Fruit fly (Drosophila melanogaster) whole organism, wandering third instar larva: ENCODE results near the gene Prx1.
A peak's percentile ranks its signal among the peaks of the same experiment; 100 is the strongest.

Experiments
- Abd-B ChIP-seq: fragments of >200 bp; optimal IDR thresholded peaks from 2 replicates; lab custom pipeline; 2017; ENCODE audit warnings: missing biosample characterization, missing genetic modification characterization
- CG32264 ChIP-seq: fragments of 200-800 bp; sonication (Bioruptor generic); optimal IDR thresholded peaks from 2 replicates; lab custom pipeline; 2016; ENCODE audit warnings: missing biosample characterization, missing genetic modification characterization
- CG9705 ChIP-seq: fragments of 200-800 bp; sonication (Bioruptor generic); optimal IDR thresholded peaks from 2 replicates; lab custom pipeline; 2018; ENCODE audit warnings: missing biosample characterization, mild to moderate bottlenecking, missing genetic modification characterization
- CrebA ChIP-seq: fragments of 200-800 bp; sonication (Bioruptor generic); optimal IDR thresholded peaks from 2 replicates; lab custom pipeline; 2016; ENCODE audit warnings: missing biosample characterization, mild to moderate bottlenecking, missing genetic modification characterization, borderline replicate concordance
- Dfd ChIP-seq: fragments of >200 bp; optimal IDR thresholded peaks from 2 replicates; lab custom pipeline; 2017; ENCODE audit warnings: missing biosample characterization, missing genetic modification characterization
- Dif ChIP-seq: fragments of 200-275, 200-300 bp; sonication (Bioruptor generic); optimal IDR thresholded peaks from 2 replicates; lab custom pipeline; 2018; ENCODE audit warnings: missing biosample characterization, missing genetic modification characterization; ENCODE audit not compliant: partially characterized antibody
- GATAd ChIP-seq: sonication (Bioruptor generic); optimal IDR thresholded peaks from 2 replicates; lab custom pipeline; 2016; ENCODE audit warnings: missing biosample characterization, missing genetic modification characterization
- HLH106 ChIP-seq: fragments of 200-800 bp; optimal IDR thresholded peaks from 3 replicates; lab custom pipeline; 2019; ENCODE audit warnings: missing biosample characterization, mild to moderate bottlenecking, missing genetic modification characterization, moderate library complexity
- Hnf4 ChIP-seq: fragments of 200-800 bp; sonication (Bioruptor generic); optimal IDR thresholded peaks from 2 replicates; lab custom pipeline; 2016; ENCODE audit warnings: missing biosample characterization, mild to moderate bottlenecking, missing genetic modification characterization
- Hr78 ChIP-seq: fragments of >200 bp; optimal IDR thresholded peaks from 2 replicates; lab custom pipeline; 2017; ENCODE audit warnings: missing biosample characterization, missing genetic modification characterization
- Hr83 ChIP-seq: fragments of 200-300 bp; sonication (Bioruptor generic); optimal IDR thresholded peaks from 2 replicates; lab custom pipeline; 2016; ENCODE audit warnings: missing biosample characterization, mild to moderate bottlenecking, missing genetic modification characterization, moderate library complexity; ENCODE audit not compliant: poor library complexity, severe bottlenecking
- Jra ChIP-seq: sonication (Bioruptor generic); optimal IDR thresholded peaks from 2 replicates; lab custom pipeline; 2016; ENCODE audit warnings: missing biosample characterization, missing genetic modification characterization
- Mio ChIP-seq: sonication (Bioruptor generic); optimal IDR thresholded peaks from 2 replicates; lab custom pipeline; 2016; ENCODE audit warnings: missing biosample characterization, missing genetic modification characterization
- Myc ChIP-seq: fragments of >200 bp; optimal IDR thresholded peaks from 2 replicates; lab custom pipeline; 2017
- N ChIP-seq: fragments of >200 bp; optimal IDR thresholded peaks from 2 replicates; lab custom pipeline; 2018; ENCODE audit warnings: missing biosample characterization, missing external identifiers, missing genetic modification characterization
- Rel ChIP-seq, 2 experiments: fragments of 200-800 bp; sonication (Bioruptor generic) in 1 of 2; optimal IDR thresholded peaks; 2 replicates in 1 of 2; 3 replicates in 1 of 2; lab custom pipeline; 2016 to 2019; ENCODE audit warnings: mild to moderate bottlenecking in 2 of 2, missing biosample characterization in 2 of 2, missing genetic modification characterization in 2 of 2, moderate library complexity in 1 of 2
- Sp1 ChIP-seq: fragments of 200-800 bp; sonication (Bioruptor generic); optimal IDR thresholded peaks from 3 replicates; lab custom pipeline; 2019; ENCODE audit warnings: missing biosample characterization, mild to moderate bottlenecking, missing genetic modification characterization, moderate library complexity
- Vsx2 ChIP-seq: fragments of 200-300, 225-300 bp; sonication (Bioruptor generic); optimal IDR thresholded peaks from 2 replicates; lab custom pipeline; 2018; ENCODE audit warnings: missing biosample characterization, missing genetic modification characterization; ENCODE audit not compliant: partially characterized antibody
- br ChIP-seq: fragments of 200-800 bp; sonication (Bioruptor generic); optimal IDR thresholded peaks from 2 replicates; lab custom pipeline; 2016; ENCODE audit warnings: missing biosample characterization, missing genetic modification characterization
- brk ChIP-seq: fragments of 200-800 bp; sonication (Bioruptor generic); optimal IDR thresholded peaks from 2 replicates; lab custom pipeline; 2016; ENCODE audit warnings: missing biosample characterization, mild to moderate bottlenecking, missing genetic modification characterization
- dl ChIP-seq, 2 experiments: fragments of 175-275, 200-275 bp in 1 of 2; fragments of 200-275 bp in 1 of 2; sonication (Bioruptor generic); optimal IDR thresholded peaks; lab custom pipeline; 2018; ENCODE audit warnings: mild to moderate bottlenecking in 2 of 2, missing biosample characterization in 2 of 2, missing genetic modification characterization in 2 of 2, moderate library complexity in 2 of 2; ENCODE audit not compliant: partially characterized antibody in 2 of 2, insufficient read depth in 1 of 2
- dmrt93B ChIP-seq: fragments of 200-800 bp; sonication (Bioruptor generic); optimal IDR thresholded peaks from 2 replicates; lab custom pipeline; 2018; ENCODE audit warnings: missing biosample characterization, mild to moderate bottlenecking, missing genetic modification characterization
- dsf ChIP-seq: sonication (Bioruptor generic); optimal IDR thresholded peaks from 2 replicates; lab custom pipeline; 2016; ENCODE audit warnings: missing biosample characterization, missing genetic modification characterization, borderline replicate concordance
- ey ChIP-seq: fragments of 200-800 bp; sonication (Bioruptor generic); optimal IDR thresholded peaks from 2 replicates; lab custom pipeline; 2016; ENCODE audit warnings: missing biosample characterization, missing genetic modification characterization
- foxo ChIP-seq, 2 experiments: fragments of 200-800 bp; sonication (Bioruptor generic); optimal IDR thresholded peaks; 2 replicates in 1 of 2; 3 replicates in 1 of 2; lab custom pipeline; 2016 to 2017; ENCODE audit warnings: missing biosample characterization in 2 of 2, missing genetic modification characterization in 2 of 2
- fru ChIP-seq: fragments of 200-800 bp; sonication (Bioruptor generic); optimal IDR thresholded peaks from 3 replicates; lab custom pipeline; 2016; ENCODE audit warnings: missing biosample characterization, mild to moderate bottlenecking, missing genetic modification characterization
- h ChIP-seq: fragments of 200-800 bp; sonication (Bioruptor generic); optimal IDR thresholded peaks from 3 replicates; lab custom pipeline; 2016; ENCODE audit warnings: missing biosample characterization, mild to moderate bottlenecking, missing genetic modification characterization
- jim ChIP-seq: fragments of 175-275, 200-325 bp; sonication (Bioruptor generic); optimal IDR thresholded peaks from 2 replicates; lab custom pipeline; 2016; ENCODE audit warnings: missing biosample characterization, mild to moderate bottlenecking, missing genetic modification characterization
- lola ChIP-seq: fragments of >200 bp; optimal IDR thresholded peaks from 2 replicates; lab custom pipeline; 2017; ENCODE audit warnings: missing biosample characterization, missing genetic modification characterization
- pan ChIP-seq: fragments of >200 bp; optimal IDR thresholded peaks from 2 replicates; lab custom pipeline; 2017
- psq ChIP-seq: fragments of 200-800 bp; sonication (Bioruptor generic); optimal IDR thresholded peaks from 3 replicates; lab custom pipeline; 2017; ENCODE audit warnings: missing biosample characterization, mild to moderate bottlenecking, missing genetic modification characterization, moderate library complexity
- rgr ChIP-seq: fragments of 200-800 bp; sonication (Bioruptor generic); optimal IDR thresholded peaks from 3 replicates; lab custom pipeline; 2016; ENCODE audit warnings: missing biosample characterization, mild to moderate bottlenecking, missing genetic modification characterization
- sage ChIP-seq: fragments of 200-800 bp; sonication (Bioruptor generic); optimal IDR thresholded peaks from 2 replicates; lab custom pipeline; 2016; ENCODE audit warnings: missing biosample characterization, mild to moderate bottlenecking, missing genetic modification characterization
- sv ChIP-seq: fragments of 200-800 bp; sonication (Bioruptor generic); optimal IDR thresholded peaks from 3 replicates; lab custom pipeline; 2016; ENCODE audit warnings: missing biosample characterization, missing genetic modification characterization
- tai ChIP-seq: sonication (Bioruptor generic); optimal IDR thresholded peaks from 2 replicates; lab custom pipeline; 2016; ENCODE audit warnings: missing biosample characterization, missing genetic modification characterization
- usp ChIP-seq: fragments of >200 bp; optimal IDR thresholded peaks from 2 replicates; lab custom pipeline; 2017; ENCODE audit warnings: missing biosample characterization, missing genetic modification characterization
- woc ChIP-seq: sonication (Bioruptor generic); optimal IDR thresholded peaks from 2 replicates; lab custom pipeline; 2016; ENCODE audit warnings: missing biosample characterization, mild to moderate bottlenecking, missing genetic modification characterization

The Prx1 gene

DNA sequence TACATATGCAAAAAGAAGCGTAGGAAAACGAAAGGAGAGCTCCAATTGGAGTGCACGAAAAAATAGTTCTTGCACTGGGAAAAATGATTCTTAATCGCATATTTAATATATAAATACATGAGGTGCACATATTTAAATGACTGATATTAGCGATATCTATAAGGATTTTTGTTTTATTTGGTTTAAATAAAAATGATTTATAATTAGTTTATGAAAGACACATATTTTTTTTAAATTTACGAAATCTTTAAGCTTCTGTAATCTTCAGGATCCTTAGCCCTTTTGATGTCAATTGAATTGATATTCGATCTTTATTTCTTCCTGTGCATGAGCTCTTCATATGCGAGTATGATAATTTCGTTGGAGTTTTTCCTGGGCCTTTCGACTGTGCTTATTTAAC is 19.9 kb upstream of the Prx1 start:
- TF ChIP-seq Mio (GFP tag; lab: Kevin White, UChicago), result no peak
- TF ChIP-seq Hnf4 (GFP tag; lab: Kevin White, UChicago), result no peak
- TF ChIP-seq GATAd (GFP tag; lab: Kevin White, UChicago), result no peak
- TF ChIP-seq Hr78 (GFP tag; lab: Kevin White, UChicago), result no peak
- TF ChIP-seq h, result no peak
- no peak for TF ChIP-seq br
- TF ChIP-seq Vsx2 (GFP tag; lab: Kevin White, UChicago), result no peak
- no peak for TF ChIP-seq Dfd (GFP tag; lab: Kevin White, UChicago)
- no peak for TF ChIP-seq pan (lab: Kevin White, UChicago)
- no peak for TF ChIP-seq Jra (GFP tag; lab: Kevin White, UChicago)
- TF ChIP-seq psq, result no peak
- TF ChIP-seq CrebA (GFP tag; lab: Kevin White, UChicago), result no peak
- no peak for TF ChIP-seq brk (GFP tag; lab: Kevin White, UChicago)
- no peak for TF ChIP-seq Abd-B
- TF ChIP-seq fru, result no peak
- TF ChIP-seq tai, result no peak
- TF ChIP-seq CG32264 (GFP tag; lab: Kevin White, UChicago), result no peak

DNA sequence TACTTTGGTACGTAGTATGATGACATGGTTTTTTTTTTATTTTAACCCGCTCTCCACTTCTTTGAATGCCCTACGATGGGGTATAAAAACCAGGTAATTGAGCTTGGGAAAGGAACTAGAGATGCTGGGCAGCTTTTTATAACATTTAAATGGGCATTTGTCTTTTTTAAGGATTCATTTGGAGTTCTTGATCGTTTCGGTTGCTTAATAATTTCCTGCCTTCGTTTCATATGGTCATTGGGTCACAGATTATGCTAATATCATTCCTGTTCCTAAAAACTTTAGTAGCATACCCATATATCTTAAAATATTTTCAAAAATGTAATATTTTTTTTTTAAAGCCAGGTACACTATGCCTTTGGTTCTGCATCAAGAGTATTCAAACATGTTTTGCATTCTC is 18.9 kb upstream of the Prx1 start:
- TF ChIP-seq Dfd (GFP tag; lab: Kevin White, UChicago), result no peak
- TF ChIP-seq rgr (GFP tag; lab: Kevin White, UChicago), result peak; percentile 20
- no peak for TF ChIP-seq CrebA (GFP tag; lab: Kevin White, UChicago)
- TF ChIP-seq dmrt93B (GFP tag; lab: Kevin White, UChicago), result peak; percentile 43
- peak in 1 of 2 experiments; percentile 69 for TF ChIP-seq foxo (GFP tag; optimal IDR thresholded peaks at IDR 0.05; lab: Kevin White, UChicago)
- TF ChIP-seq Abd-B, result no peak
- TF ChIP-seq woc (GFP tag; lab: Kevin White, UChicago), result no peak
- TF ChIP-seq brk (GFP tag; lab: Kevin White, UChicago), result no peak
- TF ChIP-seq jim (GFP tag; lab: Kevin White, UChicago), result no peak
- no peak for TF ChIP-seq Hr83 (GFP tag; lab: Kevin White, UChicago)
- TF ChIP-seq Rel (GFP tag; optimal IDR thresholded peaks at IDR 0.05; lab: Kevin White, UChicago), result no peak
- no peak for TF ChIP-seq Rel (tag; optimal IDR thresholded peaks at IDR 0.05; lab: Kevin White, UChicago)
- peak; percentile 38 for TF ChIP-seq ey
- no peak for TF ChIP-seq CG9705 (GFP tag; lab: Kevin White, UChicago)
- TF ChIP-seq Myc (lab: Kevin White, UChicago), result no peak
- TF ChIP-seq Hr78 (GFP tag; lab: Kevin White, UChicago), result no peak
- TF ChIP-seq Vsx2 (GFP tag; lab: Kevin White, UChicago), result no peak
- no peak for TF ChIP-seq dsf (GFP tag; lab: Kevin White, UChicago)
- TF ChIP-seq Hnf4 (GFP tag; lab: Kevin White, UChicago), result peak; percentile 27
- peak; percentile 23 for TF ChIP-seq HLH106 (tag; lab: Kevin White, UChicago)
- no peak for TF ChIP-seq Dif
- peak; percentile 31 for TF ChIP-seq br
- TF ChIP-seq sage (GFP tag; lab: Kevin White, UChicago), result no peak
- no peak for TF ChIP-seq dl (GFP tag; optimal IDR thresholded peaks at IDR 0.05; lab: Kevin White, UChicago; ENCODE audit: insufficient read depth in 1 of 2, partially characterized antibody in 2 of 2)
- peak; percentile 25 for TF ChIP-seq h
- peak; percentile 3 for TF ChIP-seq tai
- TF ChIP-seq N (GFP tag; lab: Kevin White, UChicago), result no peak
- TF ChIP-seq usp (GFP tag; lab: Kevin White, UChicago), result no peak
- peak; percentile 8 for TF ChIP-seq Sp1 (GFP tag; lab: Kevin White, UChicago)
- TF ChIP-seq GATAd (GFP tag; lab: Kevin White, UChicago), result no peak
- TF ChIP-seq psq, result peak; percentile 53
- no peak for TF ChIP-seq lola
- TF ChIP-seq Jra (GFP tag; lab: Kevin White, UChicago), result no peak
- TF ChIP-seq sv (GFP tag; lab: Kevin White, UChicago), result no peak
- no peak for TF ChIP-seq CG32264 (GFP tag; lab: Kevin White, UChicago)
- TF ChIP-seq fru, result peak; percentile 62
- TF ChIP-seq pan (lab: Kevin White, UChicago), result no peak

DNA sequence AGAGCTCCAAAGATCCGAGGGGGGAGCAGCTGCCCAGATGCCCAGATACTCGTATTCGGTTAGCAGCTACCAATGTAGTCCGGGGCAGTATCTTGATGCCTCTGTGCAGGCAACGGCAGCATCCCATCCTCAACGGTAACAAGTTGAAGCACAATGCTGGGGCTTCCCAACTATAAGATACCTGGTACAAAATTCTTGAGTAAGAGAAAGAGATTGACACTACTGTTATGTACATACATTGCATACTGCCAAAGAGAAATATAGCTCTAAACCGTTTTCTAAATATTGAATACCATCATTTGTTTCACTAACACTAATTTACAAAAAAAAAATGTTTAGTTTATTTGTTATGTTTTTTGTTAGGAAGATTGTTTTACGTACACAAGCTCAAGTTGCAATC is 17.9 kb upstream of the Prx1 start:
- TF ChIP-seq ey (no peak), woc (GFP tag; lab: Kevin White, UChicago) (peak; percentile 41), jim (GFP tag; lab: Kevin White, UChicago) (no peak), tai (no peak), foxo (GFP tag; optimal IDR thresholded peaks at IDR 0.05; lab: Kevin White, UChicago) (no peak), rgr (GFP tag; lab: Kevin White, UChicago) (no peak), GATAd (GFP tag; lab: Kevin White, UChicago) (no peak)
